Fruit fly (Drosophila melanogaster): Measurements from ENCODE around the gene CG4230.
A peak's percentile ranks its signal among the peaks of the same experiment; 100 is the strongest.

The CG4230 gene

dm6 chr2L:5059645-5060254 lies 36.3 kb upstream of the CG4230 start, which contains the start of gene Rpn11 (continued):
- TF ChIP-seq fd85E (GFP tag; optimal IDR thresholded peaks at IDR 0.05) (no peak), ss (GFP tag; optimal IDR thresholded peaks at IDR 0.05) (peak in 1 of 2 experiments; percentile 21), dsx (GFP tag; optimal IDR thresholded peaks at IDR 0.05; ENCODE audit: poor library complexity, severe bottlenecking) (peak; percentile 45), Sox15 (GFP tag; optimal IDR thresholded peaks at IDR 0.05) (peak; percentile 19), CG6163 (GFP tag; IDR thresholded peaks at IDR 0.05) (no peak), Lpt (GFP tag; optimal IDR thresholded peaks at IDR 0.05) (no peak), CG3919 (GFP tag; optimal IDR thresholded peaks at IDR 0.05) (peak; percentile 44), fkh (GFP tag; optimal IDR thresholded peaks at IDR 0.05) (peak; percentile 4), eg (GFP tag; IDR thresholded peaks at IDR 0.05) (peak; percentile 36; the same call in 1 of the 3 replicates), net (GFP tag; optimal IDR thresholded peaks at IDR 0.05) (peak; percentile 37), Sox102F (GFP tag; optimal IDR thresholded peaks at IDR 0.05) (no peak), Sox14 (GFP tag; optimal IDR thresholded peaks at IDR 0.05) (peak; percentile 74)

dm6 chr2L:5060515-5060914 lies 35.5 kb upstream of the CG4230 start, which contains the start of gene qtc:
TSS of gene qtc (plus strand) at chr2L:5060815.
- TF ChIP-seq CG11902 (GFP tag; optimal IDR thresholded peaks at IDR 0.05) (no peak), CG6163 (GFP tag; IDR thresholded peaks at IDR 0.05) (0 out of 3 replicates have a peak, but pooled peaks have one; percentile 8)

dm6 chr2L:5060952-5061478 lies 35.0 kb upstream of the CG4230 start:
- TF ChIP-seq Hr4 (GFP tag; optimal IDR thresholded peaks at IDR 0.05): peak; percentile 14
- TF ChIP-seq Ets21C (GFP tag; optimal IDR thresholded peaks at IDR 0.05): no peak
- no peak for TF ChIP-seq Smox (GFP tag; optimal IDR thresholded peaks at IDR 0.05)
- peak; percentile 16 for TF ChIP-seq Eip75B (GFP tag; optimal IDR thresholded peaks at IDR 0.05)
- no peak for TF ChIP-seq CG1621 (tag; optimal IDR thresholded peaks at IDR 0.05)
- TF ChIP-seq Lpt (GFP tag; optimal IDR thresholded peaks at IDR 0.05): no peak
- no peak for TF ChIP-seq CG10631 (GFP tag; optimal IDR thresholded peaks at IDR 0.05)
- TF ChIP-seq CG34406 (GFP tag; optimal IDR thresholded peaks at IDR 0.05): no peak
- peak; percentile 49; the same call in 1 of the 3 replicates for TF ChIP-seq eg (GFP tag; IDR thresholded peaks at IDR 0.05)
- TF ChIP-seq topi (GFP tag; optimal IDR thresholded peaks at IDR 0.05): peak; percentile 35
- no peak for TF ChIP-seq CG7368 (GFP tag; optimal IDR thresholded peaks at IDR 0.05)
- no peak for TF ChIP-seq Blimp-1 (GFP tag; optimal IDR thresholded peaks at IDR 0.05)
- no peak for TF ChIP-seq Sox15 (GFP tag; optimal IDR thresholded peaks at IDR 0.05)
- no peak for TF ChIP-seq CG11294 (GFP tag; IDR thresholded peaks at IDR 0.05)
- peak; percentile 87 for TF ChIP-seq fkh (GFP tag; optimal IDR thresholded peaks at IDR 0.05)
- TF ChIP-seq CG11902 (GFP tag; optimal IDR thresholded peaks at IDR 0.05): no peak
- TF ChIP-seq CG6792 (GFP tag; optimal IDR thresholded peaks at IDR 0.05): peak; percentile 13
- TF ChIP-seq CG11762 (GFP tag; optimal IDR thresholded peaks at IDR 0.05; ENCODE audit: insufficient read depth): no peak
- no peak for TF ChIP-seq CG4318 (GFP tag; optimal IDR thresholded peaks at IDR 0.05)
- no peak for TF ChIP-seq Sox102F (GFP tag; optimal IDR thresholded peaks at IDR 0.05)
- no peak for TF ChIP-seq dac (GFP tag; optimal IDR thresholded peaks at IDR 0.05)
- TF ChIP-seq CG16779 (tag; optimal IDR thresholded peaks at IDR 0.05): no peak
- TF ChIP-seq Eip78C (GFP tag): peak; percentile 58
- peak; percentile 44 for TF ChIP-seq Hr39 (GFP tag; optimal IDR thresholded peaks at IDR 0.05)
- peak; percentile 46; the same call in 1 of the 3 replicates for TF ChIP-seq CG6163 (GFP tag; IDR thresholded peaks at IDR 0.05)
- TF ChIP-seq CG31627 (GFP tag; optimal IDR thresholded peaks at IDR 0.05): peak; percentile 41
- TF ChIP-seq fd85E (GFP tag; optimal IDR thresholded peaks at IDR 0.05): no peak
- no peak for TF ChIP-seq CG6276 (GFP tag; optimal IDR thresholded peaks at IDR 0.05)
- TF ChIP-seq CG8319 (GFP tag; optimal IDR thresholded peaks at IDR 0.05): no peak
- no peak for TF ChIP-seq CG3919 (GFP tag; optimal IDR thresholded peaks at IDR 0.05)
- no peak for TF ChIP-seq Met (GFP tag; optimal IDR thresholded peaks at IDR 0.05)
- TF ChIP-seq ss (GFP tag; optimal IDR thresholded peaks at IDR 0.05): no peak
- TF ChIP-seq CG8632 (GFP tag; optimal IDR thresholded peaks at IDR 0.05): no peak
- no peak for TF ChIP-seq Hr38 (GFP tag; optimal IDR thresholded peaks at IDR 0.05)
- peak; percentile 11 for TF ChIP-seq Sox14 (GFP tag; optimal IDR thresholded peaks at IDR 0.05)
- TF ChIP-seq CG15336 (GFP tag; IDR thresholded peaks at IDR 0.05): 0 out of 2 replicates have a peak, but pooled peaks have one; percentile 21
- TF ChIP-seq Eip93F (GFP tag; optimal IDR thresholded peaks at IDR 0.05): no peak
- TF ChIP-seq vri (GFP tag; optimal IDR thresholded peaks at IDR 0.05): peak; percentile 76
- TF ChIP-seq CG6854 (GFP tag; optimal IDR thresholded peaks at IDR 0.05): no peak
- TF ChIP-seq fd59A (GFP tag; optimal IDR thresholded peaks at IDR 0.05): no peak
- TF ChIP-seq salr (GFP tag; optimal IDR thresholded peaks at IDR 0.05): no peak
- no peak for TF ChIP-seq achi (GFP tag; optimal IDR thresholded peaks at IDR 0.05)
